Worm (Caenorhabditis elegans) whole organism, L4/young adult: Measurements from ENCODE around the gene fipr-19.
"Not testable (repeated sequence)": the region's sequence is repeated elsewhere in the genome, so short reads cannot be mapped to it uniquely, and the experiment has no call there.

Source experiments
- W03F9.2 ChIP-seq: fragments of 150-350 bp; optimal IDR thresholded peaks from 2 replicates; lab custom pipeline; 2014; ENCODE audit warnings: missing biosample characterization, missing genetic modification characterization
- dao-5 ChIP-seq: sonication (generic microtip); optimal IDR thresholded peaks from 2 replicates; lab custom pipeline; 2016; ENCODE audit warnings: missing genotype, missing genetic modification characterization, moderate library complexity, missing compliant biosample characterization
- him-1 ChIP-seq: sonication (generic microtip); optimal IDR thresholded peaks from 2 replicates; lab custom pipeline; 2016; ENCODE audit warnings: missing genotype, missing genetic modification reagents, missing genetic modification characterization, missing compliant biosample characterization

The fipr-19 gene

DNA sequence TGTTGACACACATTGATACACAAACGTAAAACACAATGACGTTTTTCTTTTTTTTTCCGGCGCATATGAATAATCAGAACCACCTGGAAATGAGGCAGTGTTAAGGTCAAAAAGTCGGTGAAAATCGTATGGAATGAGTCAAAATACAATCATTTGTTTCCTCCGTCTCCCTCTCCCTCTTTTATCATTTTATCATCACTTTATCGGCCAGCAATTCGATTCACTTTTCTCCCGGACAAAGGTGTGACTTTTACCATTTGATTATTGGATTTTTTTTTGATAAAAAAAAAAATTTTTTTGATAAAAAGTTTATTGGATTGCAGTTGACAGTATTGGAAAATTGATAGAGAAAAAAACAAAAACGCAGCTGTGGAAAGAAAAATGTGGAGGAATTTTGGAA is 20.2 kb upstream of the fipr-19 start:
- TF ChIP-seq W03F9.2 (no peak), him-1 (no peak)

DNA sequence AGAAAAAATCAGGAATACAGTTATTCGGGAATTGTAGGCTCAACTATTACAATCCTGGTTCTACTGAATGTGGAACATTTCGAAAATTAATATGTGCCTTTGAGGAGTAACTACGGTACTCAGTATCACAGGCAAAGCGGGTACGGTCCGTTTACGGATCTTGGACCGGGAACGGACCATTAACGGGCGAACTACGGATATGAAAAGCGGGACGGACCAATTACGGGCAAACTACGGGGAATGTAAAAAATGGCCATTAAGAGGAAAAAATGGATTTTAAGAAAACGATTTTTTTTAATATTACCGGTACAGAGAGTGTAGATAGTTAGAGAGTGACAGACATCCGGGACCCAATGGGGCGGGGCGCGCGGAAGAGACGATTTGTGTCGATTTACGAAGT is 10.2 kb upstream of the fipr-19 start, which contains the start of gene H14A12.5:
Gene H14A12.5, minus strand, starts transcription at position 101 of the 400 bp plus-strand sequence.
- TF ChIP-seq him-1; dao-5 (tag; lab: Kevin White, UChicago); W03F9.2: not testable (repeated sequence)

- TF ChIP-seq dao-5 (tag; lab: Kevin White, UChicago) = no peak
- TF ChIP-seq W03F9.2 = no peak
- TF ChIP-seq him-1 = no peak
Observed at ce11 chrIII:7465347-7465746, 6.6 kb upstream of the fipr-19 start, which contains the start of gene fum-1. fum-1 (plus strand) TSS chrIII:7465605.

DNA sequence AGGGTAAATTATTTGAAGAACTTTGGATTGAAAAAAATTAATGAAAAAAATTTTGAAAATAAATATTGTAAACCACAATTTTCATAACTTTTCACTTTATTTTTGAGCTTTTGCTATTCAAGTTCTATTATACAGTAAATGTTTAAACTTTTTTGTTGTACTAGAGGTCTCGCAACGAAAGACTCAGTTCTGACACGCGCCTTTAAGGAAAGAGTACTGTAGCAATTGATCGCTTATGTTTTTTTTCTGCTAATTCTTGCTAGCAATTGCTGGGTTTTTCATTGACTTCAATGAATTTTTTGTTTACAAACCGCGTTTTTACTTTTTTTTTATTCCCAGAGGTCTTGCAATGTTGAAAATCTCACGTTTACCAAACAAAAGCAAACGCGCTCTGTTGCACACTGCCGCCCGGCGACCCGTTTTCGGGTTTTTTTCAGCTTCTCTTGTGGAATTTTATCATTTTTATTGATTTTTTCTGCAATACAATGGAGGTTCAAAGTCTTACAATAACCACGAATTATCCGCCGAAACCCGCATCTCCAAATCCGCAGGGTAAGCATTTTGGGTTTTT is 4.8 kb upstream of the fipr-19 start, which contains the start of gene H14A12.3:
Gene H14A12.3, plus strand, starts transcription at position 360 of the 571 bp plus-strand sequence.
- TF ChIP-seq dao-5 (tag; lab: Kevin White, UChicago) (no peak), him-1 (no peak), W03F9.2 (no peak)

DNA sequence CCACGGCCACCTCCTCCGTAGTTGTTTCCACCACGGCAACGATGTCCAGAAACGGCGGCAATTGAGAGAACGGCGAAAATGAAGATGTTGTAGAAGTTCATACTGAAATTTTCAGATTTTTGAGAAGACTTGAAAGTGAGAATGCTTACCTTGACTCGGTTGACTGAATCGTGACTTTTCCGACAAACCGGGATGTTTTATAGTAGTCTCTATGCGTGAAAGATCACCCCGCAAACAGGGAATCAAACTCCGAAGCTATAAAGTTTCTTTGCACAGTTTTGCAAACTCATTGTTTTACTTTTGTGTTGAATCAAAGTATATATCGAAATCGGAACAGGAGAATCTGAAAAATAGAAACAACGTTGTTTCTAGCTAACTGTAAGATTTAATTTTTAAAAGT is 3.5 kb upstream of the fipr-19 start, which contains the start of gene fipr-20:
Gene fipr-20, minus strand, starts transcription at position 101 of the 400 bp plus-strand sequence.
- no peak for TF ChIP-seq him-1
- no peak for TF ChIP-seq dao-5 (tag; lab: Kevin White, UChicago)
- TF ChIP-seq W03F9.2 = no peak

ce11 chrIII:7460018-7460417 is 1.3 kb upstream of the fipr-19 start, which contains the start of gene mls-1:
mls-1 (plus strand) TSS chrIII:7460341.
- TF ChIP-seq him-1 (no peak), dao-5 (tag; lab: Kevin White, UChicago) (no peak), W03F9.2 (no peak)

ce11 chrIII:7456640-7457039 is 2.1 kb downstream of the fipr-19 start, which contains the start of gene Y69F12A.1:
Y69F12A.1 (plus strand) TSS chrIII:7456940.
- no peak for TF ChIP-seq dao-5 (tag; lab: Kevin White, UChicago)
- TF ChIP-seq W03F9.2 = no peak
- TF ChIP-seq him-1 = no peak

DNA sequence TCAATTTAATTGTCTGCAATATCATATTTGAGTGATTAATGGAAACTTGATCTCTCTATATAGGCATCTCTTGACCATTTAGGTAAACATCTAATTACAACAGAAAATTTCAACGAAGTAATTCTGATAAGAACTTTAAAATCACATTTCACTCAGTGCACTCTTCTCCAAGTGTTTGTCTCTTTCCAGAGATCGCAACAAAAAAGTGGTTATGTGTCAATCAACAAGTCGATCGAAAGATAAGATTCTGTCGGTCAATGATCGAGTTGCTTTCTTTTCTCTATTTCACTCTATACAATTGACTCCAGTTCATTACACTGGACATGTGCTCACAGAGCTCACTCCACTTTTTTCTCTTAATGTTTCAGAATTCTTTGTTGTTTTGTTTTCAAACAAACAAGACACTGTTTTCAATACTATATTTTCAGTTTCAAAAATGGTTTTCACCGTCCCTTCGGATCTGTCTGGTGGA is 5.1 kb downstream of the fipr-19 start, which contains the start of gene alh-12:
Gene alh-12, plus strand, starts transcription at position 422 of the 472 bp plus-strand sequence.
- TF ChIP-seq him-1 = no peak
- no peak for TF ChIP-seq dao-5 (tag; lab: Kevin White, UChicago)
